Fruit fly (Drosophila melanogaster): Measurements from ENCODE around the gene sturkopf.

sturkopf gene

DNA sequence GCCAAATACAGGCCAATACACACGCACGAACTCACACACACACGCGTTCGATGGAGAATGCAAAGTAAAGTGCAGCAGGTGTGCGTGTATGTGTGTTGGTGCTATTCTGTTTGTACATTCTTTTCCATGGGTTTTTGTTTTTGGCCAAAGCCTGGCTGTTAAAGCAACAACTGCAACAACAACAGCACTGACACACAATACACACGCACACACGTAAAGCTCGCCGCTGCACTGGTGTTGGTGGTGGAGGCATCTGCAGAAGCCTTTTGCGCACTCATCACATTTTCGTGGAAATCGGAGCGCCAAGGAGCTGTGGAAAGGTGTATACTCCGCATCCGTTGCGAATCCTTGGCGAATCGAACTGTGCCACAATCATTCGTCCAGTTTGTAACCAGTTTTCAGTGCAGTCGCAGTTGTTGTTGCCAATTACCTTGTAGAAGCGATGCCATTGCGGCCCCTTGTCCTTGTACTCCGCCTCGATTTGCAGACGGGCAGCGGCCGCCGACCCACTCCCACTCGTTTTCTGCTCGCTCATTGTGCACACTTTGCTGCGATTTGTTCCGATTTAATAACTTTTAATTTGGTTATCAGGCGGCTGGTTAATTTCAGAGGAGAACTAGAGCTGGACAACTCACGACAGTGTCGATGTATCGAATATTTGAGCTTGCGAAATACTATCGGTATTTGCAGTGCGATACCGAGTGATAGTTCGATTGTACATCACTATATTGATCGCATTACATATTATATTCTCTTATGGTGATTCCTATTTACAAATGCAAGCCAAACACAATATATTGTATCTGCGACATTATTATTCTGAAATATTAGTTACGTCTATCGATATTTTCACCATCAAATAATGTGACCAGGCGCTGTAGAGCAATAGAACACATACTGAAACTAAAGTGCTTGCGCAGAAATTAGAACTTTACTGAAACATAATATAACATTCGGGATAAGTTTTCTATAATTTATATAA is 37.1 kb upstream of the sturkopf start (continued):
- TF ChIP-seq jigr1 (GFP tag; IDR thresholded peaks at IDR 0.05) (no peak), repo (GFP tag; optimal IDR thresholded peaks at IDR 0.05) (no peak), CG10543 (GFP tag; optimal IDR thresholded peaks at IDR 0.05) (peak; percentile 29), CG7963 (GFP tag; IDR thresholded peaks at IDR 0.05; ENCODE audit: partially characterized antibody) (peak; percentile 97), CG13894 (tag; optimal IDR thresholded peaks at IDR 0.05) (peak; percentile 59), sr (GFP tag; IDR thresholded peaks at IDR 0.05) (no peak), lilli (GFP tag; optimal IDR thresholded peaks at IDR 0.05) (peak; percentile 54), Myb (GFP tag; optimal IDR thresholded peaks at IDR 0.05) (peak; percentile 15), CG15601 (tag; optimal IDR thresholded peaks at IDR 0.05) (peak; percentile 7), ttk (GFP tag; IDR thresholded peaks at IDR 0.05) (no peak), ranshi (GFP tag; IDR thresholded peaks at IDR 0.05) (peak; percentile 34), Six4 (GFP tag; optimal IDR thresholded peaks at IDR 0.05) (no peak), CG10979 (tag; optimal IDR thresholded peaks at IDR 0.05) (peak; percentile 19), Rx (GFP tag; IDR thresholded peaks at IDR 0.05) (no peak), dmrt99B (tag; optimal IDR thresholded peaks at IDR 0.05) (peak; percentile 35), gro (GFP tag; optimal IDR thresholded peaks at IDR 0.05) (peak; percentile 34), CG8281 (tag; optimal IDR thresholded peaks at IDR 0.05) (no peak), CG8478 (optimal IDR thresholded peaks at IDR 0.05) (peak; percentile 94), lab (GFP tag; optimal IDR thresholded peaks at IDR 0.05) (peak; percentile 44), CG2678 (tag; optimal IDR thresholded peaks at IDR 0.05) (peak; percentile 53), CG32532 (GFP tag; IDR thresholded peaks at IDR 0.05) (peak; percentile 34), tin (GFP tag; optimal IDR thresholded peaks at IDR 0.05) (peak; percentile 11), bcd (GFP tag; optimal IDR thresholded peaks at IDR 0.05) (peak; percentile 19), pho (GFP tag; optimal IDR thresholded peaks at IDR 0.05) (peak; percentile 50), NC2β (GFP tag; optimal IDR thresholded peaks at IDR 0.05) (peak; percentile 10), CG5180 (GFP tag; optimal IDR thresholded peaks at IDR 0.05) (no peak), HHEX (GFP tag; optimal IDR thresholded peaks at IDR 0.05) (no peak), MESR4 (GFP tag; optimal IDR thresholded peaks at IDR 0.05) (peak; percentile 77), pum (GFP tag; optimal IDR thresholded peaks at IDR 0.05) (peak; percentile 35), abd-A (tag; optimal IDR thresholded peaks at IDR 0.05) (no peak), CHES-1-like (GFP tag; optimal IDR thresholded peaks at IDR 0.05) (peak; percentile 52), bbx (GFP tag; IDR thresholded peaks at IDR 0.05; ENCODE audit: partially characterized antibody) (peak; percentile 97), CG8089 (GFP tag; optimal IDR thresholded peaks at IDR 0.05) (no peak), tgo (GFP tag; IDR thresholded peaks at IDR 0.05) (no peak; the same call in 2 of the 3 replicates), Trl (optimal IDR thresholded peaks at IDR 0.05) (no peak), Trl (GFP tag; optimal IDR thresholded peaks at IDR 0.05) (peak; percentile 6), esg (GFP tag; conservative IDR thresholded peaks at IDR 0.05) (no peak), CG30403 (GFP tag; optimal IDR thresholded peaks at IDR 0.05) (peak; percentile 52), jing (GFP tag; optimal IDR thresholded peaks at IDR 0.05) (no peak), Ada2b (GFP tag; IDR thresholded peaks at IDR 0.05) (no peak; the same call in 1 of the 2 replicates), CG3995 (GFP tag; optimal IDR thresholded peaks at IDR 0.05) (peak; percentile 81), ap (GFP tag; IDR thresholded peaks at IDR 0.05) (no peak), sug (tag; optimal IDR thresholded peaks at IDR 0.05) (peak; percentile 43), CG8359 (GFP tag; optimal IDR thresholded peaks at IDR 0.05; ENCODE audit: borderline replicate concordance) (no peak), fd3F (GFP tag; optimal IDR thresholded peaks at IDR 0.05) (no peak), CG30020 (tag; optimal IDR thresholded peaks at IDR 0.05) (peak; percentile 53), ewg (GFP tag; optimal IDR thresholded peaks at IDR 0.05) (peak; percentile 55), CG4854 (GFP tag; optimal IDR thresholded peaks at IDR 0.05) (peak; percentile 10), rib (GFP tag; IDR thresholded peaks at IDR 0.05) (no peak)

Data from whole organism, embryonic.